Worm (Caenorhabditis elegans): ENCODE measurements around the gene srx-76.

Gene srx-76

DNA sequence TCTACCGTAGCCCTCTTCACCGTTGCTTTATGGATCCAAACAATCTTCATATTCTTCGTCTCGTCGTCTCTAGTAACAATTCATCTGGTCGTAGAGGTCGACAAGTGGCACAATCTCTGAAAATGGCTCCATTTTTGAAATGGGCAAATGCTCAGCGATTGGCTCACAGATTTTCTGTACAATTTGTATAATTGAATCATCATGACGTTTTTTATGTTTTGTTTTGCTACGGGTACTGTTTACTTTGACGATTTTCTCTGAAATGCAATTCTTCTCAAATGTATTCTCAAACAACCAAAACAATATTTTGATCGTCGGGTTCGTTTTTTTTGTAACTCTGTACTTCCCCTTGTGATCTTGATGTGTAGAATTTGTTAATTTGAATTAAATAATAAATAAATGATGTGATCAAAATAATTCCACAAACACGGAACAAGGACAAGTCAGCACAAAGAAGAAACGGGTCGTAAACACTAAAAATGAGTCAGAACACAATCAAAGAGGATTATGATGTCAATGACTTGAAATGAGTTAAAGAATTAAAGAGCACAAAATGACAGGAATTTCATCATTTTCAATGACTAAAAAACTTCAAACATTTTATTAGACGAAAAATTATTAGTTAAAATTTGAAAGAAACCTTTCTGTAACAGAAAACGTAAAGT is 29.6 kb upstream of the srx-76 start:
- TF ChIP-seq W03F9.2 (tag; optimal IDR thresholded peaks at IDR 0.05) (no peak), him-1 (tag; optimal IDR thresholded peaks at IDR 0.05) (no peak), dao-5 (tag; optimal IDR thresholded peaks at IDR 0.05) (no peak)

DNA sequence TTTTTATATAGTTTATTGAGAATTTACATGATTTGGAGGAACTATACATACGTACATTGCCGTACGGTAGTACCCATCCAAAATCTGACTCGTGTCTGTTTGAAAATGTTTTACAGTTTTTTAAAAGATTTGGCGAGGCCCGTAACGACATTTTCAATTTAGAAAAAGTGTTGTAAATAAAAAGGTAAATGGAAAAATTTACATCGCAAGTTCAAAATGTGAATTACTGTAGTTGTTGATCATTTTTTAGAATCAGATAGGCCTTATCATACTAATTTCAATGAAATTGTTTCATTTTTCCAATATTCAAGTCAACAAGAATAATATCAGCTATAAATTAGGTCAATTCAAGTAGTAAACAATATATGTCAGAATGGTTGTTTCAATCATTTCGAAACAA is 28.8 kb upstream of the srx-76 start, which contains the start of gene R13H4.6:
R13H4.6 (plus strand) TSS at position 301 of the 400 bp plus-strand sequence.
- TF ChIP-seq him-1 (tag; optimal IDR thresholded peaks at IDR 0.05) (no peak), W03F9.2 (tag; optimal IDR thresholded peaks at IDR 0.05) (no peak), dao-5 (tag; optimal IDR thresholded peaks at IDR 0.05) (no peak)

DNA sequence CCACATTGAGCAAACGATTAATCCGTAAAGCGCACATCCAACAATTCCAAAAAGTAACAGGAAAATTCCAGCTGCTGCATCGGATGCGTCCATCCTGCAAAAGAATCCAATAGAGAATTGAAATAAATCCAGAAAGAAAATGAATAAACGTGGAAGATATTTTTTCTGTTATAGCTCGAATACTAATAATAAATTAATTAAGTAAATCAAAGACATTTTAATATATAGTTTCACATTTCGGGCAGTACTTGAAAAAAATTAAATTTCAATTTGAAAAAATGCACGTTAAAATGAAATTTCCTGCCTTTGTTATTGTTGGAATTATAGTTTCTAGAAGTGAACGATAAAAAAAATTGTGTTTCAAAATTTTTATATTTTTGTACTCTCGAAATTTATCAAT is 23.5 kb upstream of the srx-76 start, which contains the start of gene R13H4.7:
R13H4.7 (minus strand) TSS at position 101 of the 400 bp plus-strand sequence.
- TF ChIP-seq dao-5 (tag; optimal IDR thresholded peaks at IDR 0.05): no peak
- no peak for TF ChIP-seq him-1 (tag; optimal IDR thresholded peaks at IDR 0.05)
- TF ChIP-seq W03F9.2 (tag; optimal IDR thresholded peaks at IDR 0.05): no peak

DNA sequence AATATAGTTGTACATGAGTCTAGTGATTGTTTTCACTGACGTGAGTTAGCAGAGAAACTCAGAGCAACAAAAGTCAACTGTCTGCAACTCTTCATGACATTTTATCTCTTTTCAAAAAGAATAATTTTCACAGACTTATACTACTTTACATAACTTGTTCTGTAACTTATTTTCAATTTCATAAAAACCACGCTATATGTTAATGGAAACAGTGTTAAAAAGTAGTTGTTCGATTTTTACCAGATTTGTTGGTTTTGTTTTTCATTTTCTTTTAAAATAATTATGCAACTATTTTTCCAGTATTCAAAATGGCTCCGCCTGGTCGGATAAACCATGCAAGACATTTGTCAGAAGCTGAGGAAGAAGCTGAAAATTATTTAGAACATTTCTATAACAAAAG is 16.6 kb upstream of the srx-76 start, which contains the start of gene sulp-4:
sulp-4 (plus strand) TSS at position 301 of the 400 bp plus-strand sequence.
- TF ChIP-seq dao-5 (tag; optimal IDR thresholded peaks at IDR 0.05): no peak
- no peak for TF ChIP-seq W03F9.2 (tag; optimal IDR thresholded peaks at IDR 0.05)
- no peak for TF ChIP-seq him-1 (tag; optimal IDR thresholded peaks at IDR 0.05)

DNA sequence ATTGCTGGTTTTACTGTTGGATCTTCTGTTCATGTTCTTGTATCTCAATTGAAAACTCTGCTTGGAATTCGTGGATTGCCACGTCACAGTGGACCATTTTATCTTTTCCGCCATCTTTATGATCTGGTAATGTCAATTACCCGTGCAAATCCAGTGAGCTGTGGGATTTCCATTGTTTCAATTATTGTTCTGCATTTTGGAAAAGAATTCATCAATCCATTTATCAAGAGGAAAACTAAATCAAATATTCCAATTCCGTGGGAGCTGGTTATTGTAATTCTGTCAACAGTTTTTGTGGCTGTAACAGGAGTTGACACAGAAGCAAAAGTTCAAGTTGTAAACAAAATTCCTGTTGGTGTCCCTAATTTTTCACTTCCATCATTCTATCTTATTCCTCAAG is 15.0 kb upstream of the srx-76 start:
- TF ChIP-seq him-1 (tag; optimal IDR thresholded peaks at IDR 0.05) (no peak), dao-5 (tag; optimal IDR thresholded peaks at IDR 0.05) (no peak)

DNA sequence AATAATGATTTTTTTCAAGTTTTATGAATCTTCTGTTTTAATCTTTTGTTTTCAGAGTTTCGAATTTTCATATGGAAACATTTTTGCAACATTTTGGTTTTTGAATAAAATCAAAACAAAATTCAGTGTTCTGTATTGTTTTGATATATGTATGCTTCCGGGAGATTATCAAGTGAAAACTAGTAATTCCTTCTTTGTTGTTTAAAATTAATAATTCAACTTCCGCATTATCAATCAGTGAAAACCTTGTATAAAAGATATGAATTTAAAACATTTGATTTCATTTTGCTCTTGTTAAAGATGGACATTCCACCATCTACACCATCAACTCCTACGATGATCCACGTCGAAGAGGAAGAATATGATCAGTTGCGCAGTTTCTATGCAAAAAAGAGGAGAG is 11.9 kb upstream of the srx-76 start, which contains the start of gene sulp-5:
sulp-5 (plus strand) TSS at position 301 of the 400 bp plus-strand sequence.
- TF ChIP-seq him-1 (tag; optimal IDR thresholded peaks at IDR 0.05): no peak
- no peak for TF ChIP-seq W03F9.2 (tag; optimal IDR thresholded peaks at IDR 0.05)
- TF ChIP-seq dao-5 (tag; optimal IDR thresholded peaks at IDR 0.05): no peak

DNA sequence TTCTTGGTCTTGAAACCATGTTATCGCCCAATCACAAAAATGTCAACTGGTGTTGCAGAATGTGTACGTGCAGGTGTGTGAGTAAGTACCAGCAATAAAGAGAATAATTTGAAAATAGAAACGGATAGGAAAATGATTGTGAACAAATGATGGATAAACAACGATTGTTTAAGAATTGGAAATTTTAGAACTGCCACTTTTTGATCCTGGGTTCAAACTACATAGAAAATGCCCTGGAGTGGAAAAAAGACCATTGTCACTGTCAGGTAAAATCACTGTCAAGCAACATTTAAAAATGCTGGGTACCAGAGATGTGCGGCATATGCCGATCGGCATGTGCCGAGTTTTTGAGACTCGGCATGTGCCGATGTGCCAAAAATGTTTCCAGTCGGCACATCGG is 8.4 kb upstream of the srx-76 start:
- no peak for TF ChIP-seq dao-5 (tag; optimal IDR thresholded peaks at IDR 0.05)
- TF ChIP-seq W03F9.2 (tag; optimal IDR thresholded peaks at IDR 0.05): no peak
- no peak for TF ChIP-seq him-1 (tag; optimal IDR thresholded peaks at IDR 0.05)

DNA sequence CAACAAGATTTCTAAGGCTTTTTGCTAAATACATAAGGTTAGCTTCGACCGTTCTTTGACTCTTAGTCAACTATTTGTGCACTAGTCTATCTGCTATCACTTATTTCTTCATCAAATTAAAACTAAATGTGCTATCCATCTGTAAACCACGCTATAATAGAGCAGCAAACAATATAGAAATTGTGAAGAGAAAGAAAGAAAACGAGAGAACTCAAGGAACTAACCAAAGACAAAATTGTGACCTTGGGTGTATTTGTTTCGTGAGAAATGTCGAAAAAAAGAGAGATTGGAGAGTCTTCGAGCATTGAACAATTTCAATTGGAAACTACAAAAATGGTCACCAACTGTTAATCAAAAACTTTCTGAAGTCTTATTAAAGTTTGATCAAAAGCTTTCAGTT is 6.5 kb upstream of the srx-76 start:
- TF ChIP-seq W03F9.2 (tag; optimal IDR thresholded peaks at IDR 0.05): no peak
- TF ChIP-seq dao-5 (tag; optimal IDR thresholded peaks at IDR 0.05): no peak
- TF ChIP-seq him-1 (tag; optimal IDR thresholded peaks at IDR 0.05): no peak

DNA sequence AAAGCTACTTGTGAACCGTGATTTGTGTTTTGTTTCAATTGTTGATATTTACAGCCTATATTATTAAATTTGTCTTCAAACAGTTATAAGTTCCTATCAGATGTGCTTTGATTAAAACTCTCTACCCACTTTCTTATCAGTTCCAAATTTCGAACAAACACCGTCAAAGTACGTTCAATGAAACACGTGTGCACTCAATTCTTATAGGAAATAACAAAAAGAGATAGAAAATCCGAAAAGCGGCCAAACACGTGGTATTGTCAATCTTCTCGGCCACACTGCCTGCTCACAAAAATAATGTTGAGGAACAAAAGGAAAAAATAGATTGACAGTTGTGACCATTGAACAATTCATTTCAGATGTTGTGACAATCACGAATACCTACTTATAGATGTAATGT is 5.7 kb upstream of the srx-76 start:
- no peak for TF ChIP-seq W03F9.2 (tag; optimal IDR thresholded peaks at IDR 0.05)
- TF ChIP-seq him-1 (tag; optimal IDR thresholded peaks at IDR 0.05): no peak
- no peak for TF ChIP-seq dao-5 (tag; optimal IDR thresholded peaks at IDR 0.05)

DNA sequence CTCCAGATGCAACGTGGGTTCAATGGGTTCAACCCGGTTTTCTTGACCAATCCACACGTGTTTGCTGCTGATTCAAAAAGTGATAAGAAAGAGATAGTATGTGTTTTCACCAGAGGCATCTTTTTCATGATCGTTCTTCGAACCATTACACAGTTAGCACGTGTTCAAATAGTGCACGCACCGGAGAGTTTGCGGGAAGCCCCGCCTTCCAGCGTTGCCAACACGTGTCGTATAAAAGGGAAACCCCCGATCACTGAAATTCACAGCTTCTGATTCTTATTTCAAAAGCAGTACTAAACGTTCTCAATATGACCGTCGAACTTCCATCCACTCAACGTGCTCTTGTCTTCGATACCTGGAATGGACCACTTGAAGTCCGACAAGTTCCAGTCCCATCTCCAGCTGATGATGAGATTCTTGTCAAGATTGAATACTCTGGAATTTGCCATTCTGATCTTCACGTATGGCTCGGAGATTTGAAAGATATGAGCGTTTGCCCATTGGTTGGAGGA is 3.6 kb upstream of the srx-76 start, which contains the start of gene adh-1:
adh-1 (plus strand) TSS at position 261 of the 512 bp plus-strand sequence.
- no peak for TF ChIP-seq him-1 (tag; optimal IDR thresholded peaks at IDR 0.05)
- no peak for TF ChIP-seq W03F9.2 (tag; optimal IDR thresholded peaks at IDR 0.05)
- no peak for TF ChIP-seq dao-5 (tag; optimal IDR thresholded peaks at IDR 0.05)

DNA sequence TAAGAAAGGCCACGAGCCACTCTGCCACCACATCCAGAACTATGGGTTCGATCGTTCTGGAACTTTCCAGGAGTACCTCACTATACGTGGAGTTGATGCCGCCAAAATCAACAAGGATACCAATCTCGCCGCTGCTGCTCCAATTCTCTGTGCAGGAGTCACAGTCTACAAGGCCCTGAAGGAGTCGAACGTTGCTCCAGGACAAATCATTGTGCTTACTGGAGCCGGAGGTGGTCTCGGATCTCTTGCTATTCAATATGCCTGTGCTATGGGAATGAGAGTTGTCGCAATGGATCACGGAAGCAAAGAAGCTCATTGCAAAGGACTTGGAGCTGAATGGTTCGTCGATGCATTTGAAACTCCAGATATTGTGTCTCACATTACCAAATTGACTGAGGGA is 3.0 kb upstream of the srx-76 start:
- no peak for TF ChIP-seq W03F9.2 (tag; optimal IDR thresholded peaks at IDR 0.05)

DNA sequence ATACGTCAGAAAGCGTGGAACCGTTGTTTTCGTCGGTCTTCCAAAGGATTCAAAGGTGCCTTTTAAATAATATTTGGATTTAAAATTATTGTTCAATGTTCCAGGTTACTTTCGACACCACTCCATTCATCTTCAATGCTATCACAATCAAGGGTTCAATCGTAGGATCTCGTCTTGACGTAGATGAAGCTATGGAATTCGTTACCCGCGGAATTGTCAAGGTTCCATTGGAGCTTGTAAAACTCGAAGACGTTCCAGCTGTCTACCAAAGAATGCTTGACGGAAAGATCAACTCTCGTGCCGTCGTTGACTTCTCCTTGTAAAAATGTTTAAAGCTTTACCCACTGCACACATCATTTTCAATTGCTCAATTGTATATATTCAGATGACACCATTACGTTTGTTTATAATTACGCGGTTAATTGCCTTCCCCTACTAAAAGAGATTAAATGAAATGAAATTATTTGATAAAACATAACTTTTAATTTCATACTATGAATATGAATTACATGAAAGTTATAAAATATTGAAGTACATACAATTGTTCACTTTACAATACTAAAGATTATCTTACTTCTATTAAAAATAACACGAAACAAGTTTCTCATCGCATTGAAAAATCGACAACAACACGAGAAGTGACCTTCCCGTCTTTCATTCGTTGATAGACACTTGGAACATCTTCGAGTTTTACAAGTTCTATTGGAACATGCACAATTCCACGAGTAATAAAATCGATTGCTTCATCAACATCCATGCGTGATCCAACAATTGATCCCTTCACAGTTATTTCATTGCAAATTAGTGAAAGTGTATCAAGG is 2.3 kb upstream of the srx-76 start:
- no peak for TF ChIP-seq W03F9.2 (tag; optimal IDR thresholded peaks at IDR 0.05)
- TF ChIP-seq dao-5 (tag; optimal IDR thresholded peaks at IDR 0.05): no peak
- TF ChIP-seq him-1 (tag; optimal IDR thresholded peaks at IDR 0.05): no peak

DNA sequence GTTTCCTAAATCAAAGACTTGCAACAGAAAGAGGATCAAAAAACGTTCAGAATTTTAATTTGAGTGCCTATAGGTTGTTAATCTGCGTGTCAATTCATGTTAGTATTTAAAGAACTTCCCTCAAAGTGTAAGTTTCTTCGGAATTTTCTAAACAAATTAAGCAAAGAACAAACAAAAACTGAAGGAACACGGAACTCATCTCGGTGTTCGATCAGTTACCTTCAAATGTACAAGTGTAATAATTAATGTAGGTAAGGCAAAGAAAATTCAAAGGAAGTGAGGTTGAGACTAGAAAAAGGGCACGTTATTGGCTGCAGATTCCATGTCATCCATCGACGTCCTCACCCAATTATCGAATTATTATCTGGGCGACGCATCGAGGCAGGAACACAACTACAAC is 2.4 kb downstream of the srx-76 start, which contains the start of gene K12G11.6:
K12G11.6 (plus strand) TSS at position 357 of the 400 bp plus-strand sequence.
- TF ChIP-seq W03F9.2 (tag; optimal IDR thresholded peaks at IDR 0.05): no peak
- no peak for TF ChIP-seq dao-5 (tag; optimal IDR thresholded peaks at IDR 0.05)
- TF ChIP-seq him-1 (tag; optimal IDR thresholded peaks at IDR 0.05): no peak

DNA sequence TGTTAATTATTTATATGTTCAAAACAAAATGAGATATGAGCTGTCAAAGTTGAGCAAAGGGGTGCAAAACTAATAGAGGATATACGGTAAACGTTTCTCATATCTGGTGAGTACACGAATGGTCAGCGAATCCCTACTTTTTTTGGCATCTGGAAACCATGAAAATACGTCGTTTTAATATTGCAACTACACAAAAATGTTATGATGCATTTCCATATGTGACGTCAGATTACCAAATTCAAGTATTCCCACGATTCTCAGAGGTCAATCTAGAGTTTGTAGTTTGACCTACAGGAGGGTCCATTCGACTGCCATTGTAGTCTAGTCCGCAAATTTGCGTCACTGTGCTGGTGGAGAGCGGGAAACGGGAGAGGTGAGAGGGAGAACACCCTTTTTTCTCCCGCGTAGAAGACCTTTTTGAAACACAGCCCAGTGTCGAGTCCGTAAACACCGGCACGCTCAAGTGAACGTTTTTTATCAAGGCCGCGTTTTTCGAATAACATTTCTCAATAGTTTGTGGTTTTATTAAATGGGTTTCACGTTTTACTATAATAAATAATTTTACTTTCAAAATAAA is 4.8 kb downstream of the srx-76 start:
- TF ChIP-seq dao-5 (tag; optimal IDR thresholded peaks at IDR 0.05): no peak
